Fruit fly (Drosophila melanogaster) whole organism, wandering third instar larva: ENCODE measurements around the gene CG32365.

Experiments used
- Abd-B ChIP-seq: fragments of >200 bp; optimal IDR thresholded peaks from 2 replicates; lab custom pipeline; 2017; ENCODE audit warnings: missing biosample characterization, missing genetic modification characterization
- CG32264 ChIP-seq: fragments of 200-800 bp; sonication (Bioruptor generic); optimal IDR thresholded peaks from 2 replicates; lab custom pipeline; 2016; ENCODE audit warnings: missing biosample characterization, missing genetic modification characterization
- CG9705 ChIP-seq: fragments of 200-800 bp; sonication (Bioruptor generic); optimal IDR thresholded peaks from 2 replicates; lab custom pipeline; 2018; ENCODE audit warnings: missing biosample characterization, mild to moderate bottlenecking, missing genetic modification characterization
- CrebA ChIP-seq: fragments of 200-800 bp; sonication (Bioruptor generic); optimal IDR thresholded peaks from 2 replicates; lab custom pipeline; 2016; ENCODE audit warnings: missing biosample characterization, mild to moderate bottlenecking, missing genetic modification characterization, borderline replicate concordance
- Dfd ChIP-seq: fragments of >200 bp; optimal IDR thresholded peaks from 2 replicates; lab custom pipeline; 2017; ENCODE audit warnings: missing biosample characterization, missing genetic modification characterization
- Dif ChIP-seq: fragments of 200-275, 200-300 bp; sonication (Bioruptor generic); optimal IDR thresholded peaks from 2 replicates; lab custom pipeline; 2018; ENCODE audit warnings: missing biosample characterization, missing genetic modification characterization; ENCODE audit not compliant: partially characterized antibody
- GATAd ChIP-seq: sonication (Bioruptor generic); optimal IDR thresholded peaks from 2 replicates; lab custom pipeline; 2016; ENCODE audit warnings: missing biosample characterization, missing genetic modification characterization
- HLH106 ChIP-seq: fragments of 200-800 bp; optimal IDR thresholded peaks from 3 replicates; lab custom pipeline; 2019; ENCODE audit warnings: missing biosample characterization, mild to moderate bottlenecking, missing genetic modification characterization, moderate library complexity
- Hnf4 ChIP-seq: fragments of 200-800 bp; sonication (Bioruptor generic); optimal IDR thresholded peaks from 2 replicates; lab custom pipeline; 2016; ENCODE audit warnings: missing biosample characterization, mild to moderate bottlenecking, missing genetic modification characterization
- Hr78 ChIP-seq: fragments of >200 bp; optimal IDR thresholded peaks from 2 replicates; lab custom pipeline; 2017; ENCODE audit warnings: missing biosample characterization, missing genetic modification characterization
- Hr83 ChIP-seq: fragments of 200-300 bp; sonication (Bioruptor generic); optimal IDR thresholded peaks from 2 replicates; lab custom pipeline; 2016; ENCODE audit warnings: missing biosample characterization, mild to moderate bottlenecking, missing genetic modification characterization, moderate library complexity; ENCODE audit not compliant: poor library complexity, severe bottlenecking
- Jra ChIP-seq: sonication (Bioruptor generic); optimal IDR thresholded peaks from 2 replicates; lab custom pipeline; 2016; ENCODE audit warnings: missing biosample characterization, missing genetic modification characterization
- Mio ChIP-seq: sonication (Bioruptor generic); optimal IDR thresholded peaks from 2 replicates; lab custom pipeline; 2016; ENCODE audit warnings: missing biosample characterization, missing genetic modification characterization
- Myc ChIP-seq: fragments of >200 bp; optimal IDR thresholded peaks from 2 replicates; lab custom pipeline; 2017
- N ChIP-seq: fragments of >200 bp; optimal IDR thresholded peaks from 2 replicates; lab custom pipeline; 2018; ENCODE audit warnings: missing biosample characterization, missing external identifiers, missing genetic modification characterization
- OdsH ChIP-seq: fragments of 200-800 bp; sonication (Bioruptor generic); optimal IDR thresholded peaks from 2 replicates; lab custom pipeline; 2016; ENCODE audit warnings: missing biosample characterization, mild to moderate bottlenecking, missing genetic modification characterization
- Rel ChIP-seq, 2 experiments: fragments of 200-800 bp; sonication (Bioruptor generic) in 1 of 2; optimal IDR thresholded peaks; 2 replicates in 1 of 2; 3 replicates in 1 of 2; lab custom pipeline; 2016 to 2019; ENCODE audit warnings: mild to moderate bottlenecking in 2 of 2, missing biosample characterization in 2 of 2, missing genetic modification characterization in 2 of 2, moderate library complexity in 1 of 2
- Sp1 ChIP-seq: fragments of 200-800 bp; sonication (Bioruptor generic); optimal IDR thresholded peaks from 3 replicates; lab custom pipeline; 2019; ENCODE audit warnings: missing biosample characterization, mild to moderate bottlenecking, missing genetic modification characterization, moderate library complexity
- Vsx2 ChIP-seq: fragments of 200-300, 225-300 bp; sonication (Bioruptor generic); optimal IDR thresholded peaks from 2 replicates; lab custom pipeline; 2018; ENCODE audit warnings: missing biosample characterization, missing genetic modification characterization; ENCODE audit not compliant: partially characterized antibody
- br ChIP-seq: fragments of 200-800 bp; sonication (Bioruptor generic); optimal IDR thresholded peaks from 2 replicates; lab custom pipeline; 2016; ENCODE audit warnings: missing biosample characterization, missing genetic modification characterization
- brk ChIP-seq: fragments of 200-800 bp; sonication (Bioruptor generic); optimal IDR thresholded peaks from 2 replicates; lab custom pipeline; 2016; ENCODE audit warnings: missing biosample characterization, mild to moderate bottlenecking, missing genetic modification characterization
- dl ChIP-seq, 2 experiments: fragments of 175-275, 200-275 bp in 1 of 2; fragments of 200-275 bp in 1 of 2; sonication (Bioruptor generic); optimal IDR thresholded peaks; lab custom pipeline; 2018; ENCODE audit warnings: mild to moderate bottlenecking in 2 of 2, missing biosample characterization in 2 of 2, missing genetic modification characterization in 2 of 2, moderate library complexity in 2 of 2; ENCODE audit not compliant: partially characterized antibody in 2 of 2, insufficient read depth in 1 of 2
- dmrt93B ChIP-seq: fragments of 200-800 bp; sonication (Bioruptor generic); optimal IDR thresholded peaks from 2 replicates; lab custom pipeline; 2018; ENCODE audit warnings: missing biosample characterization, mild to moderate bottlenecking, missing genetic modification characterization
- dsf ChIP-seq: sonication (Bioruptor generic); optimal IDR thresholded peaks from 2 replicates; lab custom pipeline; 2016; ENCODE audit warnings: missing biosample characterization, missing genetic modification characterization, borderline replicate concordance
- ey ChIP-seq: fragments of 200-800 bp; sonication (Bioruptor generic); optimal IDR thresholded peaks from 2 replicates; lab custom pipeline; 2016; ENCODE audit warnings: missing biosample characterization, missing genetic modification characterization
- foxo ChIP-seq, 2 experiments: fragments of 200-800 bp; sonication (Bioruptor generic); optimal IDR thresholded peaks; 2 replicates in 1 of 2; 3 replicates in 1 of 2; lab custom pipeline; 2016 to 2017; ENCODE audit warnings: missing biosample characterization in 2 of 2, missing genetic modification characterization in 2 of 2
- fru ChIP-seq: fragments of 200-800 bp; sonication (Bioruptor generic); optimal IDR thresholded peaks from 3 replicates; lab custom pipeline; 2016; ENCODE audit warnings: missing biosample characterization, mild to moderate bottlenecking, missing genetic modification characterization
- h ChIP-seq: fragments of 200-800 bp; sonication (Bioruptor generic); optimal IDR thresholded peaks from 3 replicates; lab custom pipeline; 2016; ENCODE audit warnings: missing biosample characterization, mild to moderate bottlenecking, missing genetic modification characterization
- jim ChIP-seq: fragments of 175-275, 200-325 bp; sonication (Bioruptor generic); optimal IDR thresholded peaks from 2 replicates; lab custom pipeline; 2016; ENCODE audit warnings: missing biosample characterization, mild to moderate bottlenecking, missing genetic modification characterization
- lola ChIP-seq: fragments of >200 bp; optimal IDR thresholded peaks from 2 replicates; lab custom pipeline; 2017; ENCODE audit warnings: missing biosample characterization, missing genetic modification characterization
- pan ChIP-seq: fragments of >200 bp; optimal IDR thresholded peaks from 2 replicates; lab custom pipeline; 2017
- psq ChIP-seq: fragments of 200-800 bp; sonication (Bioruptor generic); optimal IDR thresholded peaks from 3 replicates; lab custom pipeline; 2017; ENCODE audit warnings: missing biosample characterization, mild to moderate bottlenecking, missing genetic modification characterization, moderate library complexity
- rgr ChIP-seq: fragments of 200-800 bp; sonication (Bioruptor generic); optimal IDR thresholded peaks from 3 replicates; lab custom pipeline; 2016; ENCODE audit warnings: missing biosample characterization, mild to moderate bottlenecking, missing genetic modification characterization
- sage ChIP-seq: fragments of 200-800 bp; sonication (Bioruptor generic); optimal IDR thresholded peaks from 2 replicates; lab custom pipeline; 2016; ENCODE audit warnings: missing biosample characterization, mild to moderate bottlenecking, missing genetic modification characterization
- sv ChIP-seq: fragments of 200-800 bp; sonication (Bioruptor generic); optimal IDR thresholded peaks from 3 replicates; lab custom pipeline; 2016; ENCODE audit warnings: missing biosample characterization, missing genetic modification characterization
- tai ChIP-seq: sonication (Bioruptor generic); optimal IDR thresholded peaks from 2 replicates; lab custom pipeline; 2016; ENCODE audit warnings: missing biosample characterization, missing genetic modification characterization
- usp ChIP-seq: fragments of >200 bp; optimal IDR thresholded peaks from 2 replicates; lab custom pipeline; 2017; ENCODE audit warnings: missing biosample characterization, missing genetic modification characterization
- woc ChIP-seq: sonication (Bioruptor generic); optimal IDR thresholded peaks from 2 replicates; lab custom pipeline; 2016; ENCODE audit warnings: missing biosample characterization, mild to moderate bottlenecking, missing genetic modification characterization

The CG32365 gene

DNA sequence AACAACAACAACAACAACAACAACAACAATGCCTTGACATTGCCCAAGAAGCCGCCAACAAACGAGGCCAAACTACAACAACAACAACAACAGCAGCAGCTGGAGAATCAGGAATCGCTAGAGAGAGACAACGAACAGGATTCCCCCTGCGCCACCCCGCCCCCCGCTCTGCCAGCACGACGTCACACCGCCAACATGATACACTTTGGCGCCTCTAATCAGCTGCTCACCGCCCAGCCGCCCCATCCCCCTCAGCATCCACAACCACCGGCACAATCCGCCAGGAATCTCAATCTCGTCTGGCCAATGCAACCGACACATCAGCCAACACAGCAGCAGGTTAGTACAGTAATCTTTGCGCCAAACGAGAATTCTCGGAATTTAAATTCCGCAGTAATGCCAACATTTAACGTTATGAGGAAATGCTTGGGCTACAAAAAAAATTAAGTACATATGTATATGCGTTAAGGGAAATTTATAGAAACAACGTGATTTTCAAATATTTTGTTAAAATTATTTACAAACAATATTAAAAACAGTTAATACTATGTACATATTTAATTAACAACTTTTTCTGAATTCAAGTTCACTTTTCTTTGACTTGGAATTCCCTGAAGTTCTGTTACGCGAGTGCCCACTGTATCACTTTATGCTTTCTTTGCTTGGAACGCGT, 1.0 kb downstream of the CG32365 start:
- TF ChIP-seq fru (GFP tag; lab: Kevin White, UChicago) (peak; percentile 80), Hr78 (GFP tag; lab: Kevin White, UChicago) (no peak), OdsH (GFP tag; lab: Kevin White, UChicago) (peak; percentile 71), psq (GFP tag; lab: Kevin White, UChicago) (peak; percentile 69), Rel (GFP tag; optimal IDR thresholded peaks at IDR 0.05; lab: Kevin White, UChicago) (peak; percentile 21), Rel (tag; optimal IDR thresholded peaks at IDR 0.05; lab: Kevin White, UChicago) (no peak), usp (GFP tag; lab: Kevin White, UChicago) (no peak), woc (GFP tag; lab: Kevin White, UChicago) (peak; percentile 31), dl (GFP tag; optimal IDR thresholded peaks at IDR 0.05; lab: Kevin White, UChicago; ENCODE audit: insufficient read depth in 1 of 2, partially characterized antibody in 2 of 2) (no peak), Dfd (GFP tag; lab: Kevin White, UChicago) (no peak), tai (GFP tag; lab: Kevin White, UChicago) (peak; percentile 44), br (peak; percentile 32), CG32264 (no peak), CrebA (GFP tag; lab: Kevin White, UChicago) (no peak), jim (GFP tag; lab: Kevin White, UChicago) (no peak), CG9705 (GFP tag; lab: Kevin White, UChicago) (peak; percentile 14), Jra (GFP tag; lab: Kevin White, UChicago) (peak; percentile 19), GATAd (no peak), Myc (no peak), lola (GFP tag; lab: Kevin White, UChicago) (no peak), dsf (GFP tag; lab: Kevin White, UChicago) (no peak), Abd-B (GFP tag; lab: Kevin White, UChicago) (no peak), pan (no peak), foxo (GFP tag; optimal IDR thresholded peaks at IDR 0.05; lab: Kevin White, UChicago) (peak in 1 of 2 experiments; percentile 77), HLH106 (peak; percentile 75), Vsx2 (no peak), ey (peak; percentile 55), N (GFP tag; lab: Kevin White, UChicago) (no peak), sv (GFP tag; lab: Kevin White, UChicago) (no peak), brk (GFP tag; lab: Kevin White, UChicago) (peak; percentile 31), h (GFP tag; lab: Kevin White, UChicago) (peak; percentile 73), Dif (no peak), Mio (GFP tag; lab: Kevin White, UChicago) (no peak), Hnf4 (peak; percentile 23), rgr (GFP tag; lab: Kevin White, UChicago) (peak; percentile 71), Hr83 (GFP tag; lab: Kevin White, UChicago) (no peak), sage (GFP tag; lab: Kevin White, UChicago) (no peak), Sp1 (GFP tag; lab: Kevin White, UChicago) (peak; percentile 78), dmrt93B (peak; percentile 54)

DNA sequence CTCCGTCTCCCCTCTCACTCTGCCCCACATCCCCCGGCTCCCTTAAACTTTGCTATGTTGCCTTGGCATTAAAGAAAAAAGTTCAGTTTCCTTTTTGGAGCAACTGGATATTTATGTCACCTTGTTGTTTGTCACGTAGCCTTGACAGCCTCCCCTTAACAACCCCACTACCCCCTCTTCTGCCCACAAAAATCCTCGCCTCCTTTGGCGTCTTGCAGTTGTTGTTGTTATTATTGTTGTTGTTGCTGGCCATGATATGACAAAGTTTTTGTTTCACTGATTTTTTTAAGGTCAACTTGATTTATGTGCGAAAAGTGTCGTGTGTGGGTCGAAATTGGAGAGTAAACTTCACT, 1.5 kb downstream of the CG32365 start:
- TF ChIP-seq N (GFP tag; lab: Kevin White, UChicago) (no peak), rgr (GFP tag; lab: Kevin White, UChicago) (no peak), Hnf4 (no peak), HLH106 (no peak), pan (no peak), brk (GFP tag; lab: Kevin White, UChicago) (no peak), GATAd (no peak), br (no peak), sage (GFP tag; lab: Kevin White, UChicago) (no peak), usp (GFP tag; lab: Kevin White, UChicago) (no peak), tai (GFP tag; lab: Kevin White, UChicago) (no peak), woc (GFP tag; lab: Kevin White, UChicago) (no peak), Vsx2 (no peak), psq (GFP tag; lab: Kevin White, UChicago) (no peak), Jra (GFP tag; lab: Kevin White, UChicago) (no peak)
